Fruit fly (Drosophila melanogaster) whole organism, embryonic: ENCODE results near the gene Polr3H.

Experiments
- ATbp ChIP-seq: fragments of 200-800 bp; sonication (Bioruptor generic); optimal IDR thresholded peaks from 2 replicates; lab custom pipeline; 2017; ENCODE audit warnings: missing biosample characterization, mild to moderate bottlenecking, missing genetic modification characterization, missing genetic modification reagents
- CG10565 ChIP-seq: fragments of 200-800 bp; sonication (Bioruptor generic); optimal IDR thresholded peaks from 3 replicates; lab custom pipeline; 2016; ENCODE audit warnings: missing biosample characterization, mild to moderate bottlenecking, missing genetic modification characterization
- CG10654 ChIP-seq: fragments of 200-800 bp; sonication (Bioruptor generic); optimal IDR thresholded peaks from 2 replicates; lab custom pipeline; 2016; ENCODE audit warnings: missing biosample characterization, missing genetic modification characterization
- CG10959 ChIP-seq: fragments of 200-800 bp; sonication (Bioruptor generic); IDR thresholded peaks from 2 replicates; pipeline ENCODE4 v1.3.6; 2022; ENCODE audit warnings: missing biosample characterization, missing genetic modification characterization
- CG11247 ChIP-seq: fragments of 200-800 bp; sonication (Bioruptor generic); IDR thresholded peaks from 2 replicates; pipeline ENCODE4 v1.3.6; 2022; ENCODE audit warnings: missing biosample characterization, missing genetic modification characterization
- CG11695 ChIP-seq: fragments of 200-800 bp; sonication (Bioruptor generic); IDR thresholded peaks from 3 replicates; pipeline ENCODE4 v1.3.6; 2022; ENCODE audit warnings: missing biosample characterization, missing genetic modification characterization
- CG11696 ChIP-seq: fragments of 200-800 bp; sonication (Bioruptor generic); IDR thresholded peaks from 2 replicates; pipeline ENCODE4 v1.3.6; 2022; ENCODE audit warnings: missing biosample characterization, missing genetic modification characterization
- CG12071 ChIP-seq: fragments of 200-800 bp; sonication (Bioruptor generic); optimal IDR thresholded peaks from 3 replicates; lab custom pipeline; 2018; ENCODE audit warnings: missing biosample characterization, mild to moderate bottlenecking, missing genetic modification characterization
- CG12219 ChIP-seq: fragments of 200-800 bp; sonication (Bioruptor generic); optimal IDR thresholded peaks from 3 replicates; lab custom pipeline; 2018; ENCODE audit warnings: missing biosample characterization, mild to moderate bottlenecking, missing genetic modification characterization
- CG12744 ChIP-seq: fragments of 200-800 bp; sonication (Bioruptor generic); optimal IDR thresholded peaks from 2 replicates; lab custom pipeline; 2016; ENCODE audit warnings: missing biosample characterization, missing genetic modification characterization
- CG17328 ChIP-seq: fragments of 200-800 bp; sonication (Bioruptor generic); IDR thresholded peaks from 2 replicates; pipeline ENCODE4 v1.3.6; 2022; ENCODE audit warnings: missing biosample characterization, missing genetic modification characterization
- CG17612 ChIP-seq: fragments of 200-800 bp; sonication (Bioruptor generic); IDR thresholded peaks from 2 replicates; pipeline ENCODE4 v1.3.6; 2022; ENCODE audit warnings: missing biosample characterization, missing genetic modification characterization
- CG18011 ChIP-seq: fragments of 200-800 bp; sonication (Bioruptor generic); optimal IDR thresholded peaks from 2 replicates; lab custom pipeline; 2017; ENCODE audit warnings: missing biosample characterization, missing genetic modification characterization, mild to moderate bottlenecking, moderate library complexity, missing genotype
- CG2678 ChIP-seq: fragments of 200-800 bp; sonication (Bioruptor generic); optimal IDR thresholded peaks from 3 replicates; lab custom pipeline; 2019; ENCODE audit warnings: missing biosample characterization, mild to moderate bottlenecking, missing genetic modification characterization, moderate library complexity
- CG3065 ChIP-seq: fragments of 200-800 bp; sonication (Bioruptor generic); optimal IDR thresholded peaks from 2 replicates; lab custom pipeline; 2016; ENCODE audit warnings: missing biosample characterization, missing genetic modification characterization
- CG31224 ChIP-seq: fragments of 200-800 bp; sonication (Bioruptor generic); IDR thresholded peaks from 2 replicates; pipeline ENCODE4 v1.3.6; 2022; ENCODE audit warnings: missing biosample characterization, missing genetic modification characterization
- CG31388 ChIP-seq: fragments of 200-800 bp; sonication (Bioruptor generic); optimal IDR thresholded peaks from 2 replicates; lab custom pipeline; 2016; ENCODE audit warnings: missing biosample characterization, missing genetic modification characterization
- CG3407 ChIP-seq: fragments of 200-800 bp; sonication (Bioruptor generic); optimal IDR thresholded peaks from 2 replicates; lab custom pipeline; 2018; ENCODE audit warnings: missing biosample characterization, mild to moderate bottlenecking, missing genetic modification characterization
- CG4282 ChIP-seq: fragments of 200-800 bp; sonication (Bioruptor generic); optimal IDR thresholded peaks from 2 replicates; lab custom pipeline; 2016; ENCODE audit warnings: missing biosample characterization, missing genetic modification characterization
- CG4328 ChIP-seq: fragments of 200-800 bp; sonication (Bioruptor generic); optimal IDR thresholded peaks from 3 replicates; lab custom pipeline; 2017; ENCODE audit warnings: missing biosample characterization, missing genetic modification reagents, missing genetic modification characterization
- CG5953 ChIP-seq: fragments of 200-800 bp; sonication (Bioruptor generic); IDR thresholded peaks from 2 replicates; pipeline ENCODE4 v1.3.6; 2022; ENCODE audit warnings: missing biosample characterization, missing genetic modification characterization
- CG7786 ChIP-seq: fragments of 200-800 bp; sonication (Bioruptor generic); optimal IDR thresholded peaks from 2 replicates; lab custom pipeline; 2016; ENCODE audit warnings: missing biosample characterization, missing genetic modification characterization
- CG9797 ChIP-seq: fragments of 200-800 bp; sonication (Bioruptor generic); optimal IDR thresholded peaks from 3 replicates; lab custom pipeline; 2018; ENCODE audit warnings: missing biosample characterization, mild to moderate bottlenecking, missing genetic modification characterization
- Chrac-16 ChIP-seq: fragments of 200-800 bp; sonication (Bioruptor generic); optimal IDR thresholded peaks from 3 replicates; lab custom pipeline; 2016; ENCODE audit warnings: missing biosample characterization, missing genetic modification characterization
- Deaf1 ChIP-seq: fragments of 200-800 bp; optimal IDR thresholded peaks from 3 replicates; lab custom pipeline; 2019; ENCODE audit warnings: missing biosample characterization, mild to moderate bottlenecking, missing genetic modification characterization, moderate library complexity
- Dek ChIP-seq: fragments of 200-800 bp; sonication (Bioruptor generic); optimal IDR thresholded peaks from 3 replicates; lab custom pipeline; 2019; ENCODE audit warnings: missing biosample characterization, mild to moderate bottlenecking, missing genetic modification characterization, moderate library complexity
- Dip2 ChIP-seq: fragments of 200-800 bp; sonication (Bioruptor generic); IDR thresholded peaks from 2 replicates; pipeline ENCODE4 v1.3.6; 2022; ENCODE audit warnings: missing biosample characterization, missing genetic modification characterization
- Ets97D ChIP-seq: fragments of 200-800 bp; sonication (Bioruptor generic); optimal IDR thresholded peaks from 3 replicates; lab custom pipeline; 2016; ENCODE audit warnings: missing biosample characterization, missing genetic modification characterization
- HLH4C ChIP-seq: fragments of 200-800 bp; sonication (Bioruptor generic); IDR thresholded peaks from 3 replicates; pipeline ENCODE4 v1.3.6; 2022; ENCODE audit warnings: missing biosample characterization, missing genetic modification characterization; ENCODE audit not compliant: partially characterized antibody
- HLHmδ ChIP-seq: fragments of 200-800 bp; sonication (Bioruptor generic); optimal IDR thresholded peaks from 2 replicates; lab custom pipeline; 2018; ENCODE audit warnings: missing biosample characterization, mild to moderate bottlenecking, missing genetic modification characterization, moderate library complexity
- Hmr ChIP-seq: fragments of 200-800 bp; sonication (Bioruptor generic); optimal IDR thresholded peaks from 3 replicates; lab custom pipeline; 2017; ENCODE audit warnings: mild to moderate bottlenecking, missing biosample characterization, missing genetic modification reagents, missing genetic modification characterization
- Lim3 ChIP-seq: fragments of 200-800 bp; sonication (Bioruptor generic); IDR thresholded peaks from 2 replicates; pipeline ENCODE4 v1.3.6; 2022; ENCODE audit warnings: missing biosample characterization, missing genetic modification characterization
- MBD-R2 ChIP-seq: fragments of 200-800 bp; sonication (Bioruptor generic); IDR thresholded peaks from 2 replicates; pipeline ENCODE4 v1.3.6; 2022; ENCODE audit warnings: missing biosample characterization, missing genetic modification characterization
- NFAT ChIP-seq: fragments of 200-800 bp; sonication (Bioruptor generic); IDR thresholded peaks from 2 replicates; pipeline ENCODE4 v1.3.6; 2022; ENCODE audit warnings: missing biosample characterization, missing genetic modification characterization
- bbx ChIP-seq: fragments of 200-800 bp; sonication (Bioruptor generic); IDR thresholded peaks from 2 replicates; pipeline ENCODE4 v1.3.6; 2022; ENCODE audit warnings: missing biosample characterization, missing genetic modification characterization; ENCODE audit not compliant: partially characterized antibody
- cad ChIP-seq: fragments of >200 bp; optimal IDR thresholded peaks from 2 replicates; lab custom pipeline; 2017; ENCODE audit warnings: missing biosample characterization, missing genetic modification characterization
- crp ChIP-seq, 2 experiments: fragments of 200-800 bp; sonication (Bioruptor generic); optimal IDR thresholded peaks; 2 replicates in 1 of 2; 3 replicates in 1 of 2; lab custom pipeline; 2017; ENCODE audit warnings: missing biosample characterization in 2 of 2, missing genetic modification characterization in 2 of 2, mild to moderate bottlenecking in 1 of 2, moderate library complexity in 1 of 2
- dan ChIP-seq: fragments of 200-800 bp; sonication (Bioruptor generic); IDR thresholded peaks from 2 replicates; pipeline ENCODE4 v1.3.6; 2022; ENCODE audit warnings: missing biosample characterization, missing genetic modification characterization
- gro ChIP-seq: fragments of 200-800 bp; sonication (Bioruptor generic); optimal IDR thresholded peaks from 2 replicates; lab custom pipeline; 2016; ENCODE audit warnings: missing biosample characterization, missing genetic modification characterization
- hkb ChIP-seq, 2 experiments: fragments of 200-800 bp in 1 of 2; fragments of >200 bp in 1 of 2; sonication (Bioruptor generic) in 1 of 2; IDR thresholded peaks in 1 of 2; optimal IDR thresholded peaks in 1 of 2; 2 replicates each; pipeline versions ENCODE4 v1.3.6 to Lab custom; 2017 to 2022; ENCODE audit warnings: missing biosample characterization in 1 of 2, missing genetic modification characterization in 1 of 2
- jigr1 ChIP-seq: fragments of 200-800 bp; sonication (Bioruptor generic); IDR thresholded peaks from 3 replicates; pipeline ENCODE4 v1.3.6; 2022; ENCODE audit warnings: missing biosample characterization, missing genetic modification characterization
- nau ChIP-seq: fragments of 200-800 bp; sonication (Bioruptor generic); optimal IDR thresholded peaks from 3 replicates; lab custom pipeline; 2017; ENCODE audit warnings: missing biosample characterization, mild to moderate bottlenecking, missing genetic modification characterization, missing genetic modification reagents
- peb ChIP-seq: fragments of 200-800 bp; sonication (Bioruptor generic); IDR thresholded peaks from 2 replicates; pipeline ENCODE4 v1.3.6; 2022; ENCODE audit warnings: missing biosample characterization, missing genetic modification characterization
- pros ChIP-seq: fragments of 200-800 bp; sonication (Bioruptor generic); optimal IDR thresholded peaks from 3 replicates; lab custom pipeline; 2019; ENCODE audit warnings: missing biosample characterization, mild to moderate bottlenecking, missing genetic modification characterization, moderate library complexity
- rib ChIP-seq: fragments of 200-800 bp; sonication (Bioruptor generic); IDR thresholded peaks from 2 replicates; pipeline ENCODE4 v1.3.6; 2022; ENCODE audit warnings: missing biosample characterization, missing genetic modification characterization
- wdn ChIP-seq: fragments of 200-800 bp; sonication (Bioruptor generic); IDR thresholded peaks from 2 replicates; pipeline ENCODE4 v1.3.6; 2022; ENCODE audit warnings: missing biosample characterization, missing genetic modification characterization
- wek ChIP-seq: fragments of 200-800 bp; sonication (Bioruptor generic); optimal IDR thresholded peaks from 3 replicates; lab custom pipeline; 2018; ENCODE audit warnings: missing biosample characterization, mild to moderate bottlenecking, missing genetic modification characterization, moderate library complexity
- zen ChIP-seq: fragments of 200-800 bp; sonication (Bioruptor generic); optimal IDR thresholded peaks from 3 replicates; lab custom pipeline; 2018; ENCODE audit warnings: missing biosample characterization, mild to moderate bottlenecking, missing genetic modification characterization, moderate library complexity
- zfh1 ChIP-seq: fragments of 200-800 bp; sonication (Bioruptor generic); IDR thresholded peaks from 3 replicates; pipeline ENCODE4 v1.3.6; 2022; ENCODE audit warnings: missing biosample characterization, missing genetic modification characterization

Polr3H gene

dm6 chr3L:11683819-11684521 is 35.4 kb downstream of the Polr3H start, which contains the start of gene Sugb (continued):
- no peak for TF ChIP-seq dan (GFP tag; lab: Robert Waterston, UW)
- no peak for TF ChIP-seq CG10959 (GFP tag; lab: Robert Waterston, UW)
- TF ChIP-seq ATbp = peak; percentile 43
- no peak for TF ChIP-seq CG11696
- TF ChIP-seq wdn = no peak
- peak; percentile 36; the same call in 1 of the 2 replicates for TF ChIP-seq CG11247 (GFP tag; lab: Robert Waterston, UW)
- TF ChIP-seq CG10565 (GFP tag; lab: Kevin White, UChicago) = no peak
- TF ChIP-seq HLH4C (GFP tag; lab: Robert Waterston, UW) = no peak; the same call in 2 of the 3 replicates
- peak; percentile 63 for TF ChIP-seq rib (GFP tag; lab: Robert Waterston, UW)
- TF ChIP-seq zfh1 (GFP tag; lab: Robert Waterston, UW) = peak; percentile 75; the same call in 2 of the 3 replicates
- peak; percentile 33 for TF ChIP-seq CG10654 (GFP tag; lab: Kevin White, UChicago)
- TF ChIP-seq CG11695 (GFP tag; lab: Robert Waterston, UW) = peak; percentile 41; the same call in 1 of the 3 replicates
- TF ChIP-seq Chrac-16 (GFP tag; lab: Kevin White, UChicago) = peak; percentile 41
- no peak for TF ChIP-seq Dip2 (GFP tag; lab: Robert Waterston, UW)
- no peak for TF ChIP-seq CG12744 (GFP tag; lab: Kevin White, UChicago)
- TF ChIP-seq CG31224 (GFP tag; lab: Robert Waterston, UW) = no peak
- peak; percentile 8 for TF ChIP-seq CG12071
- TF ChIP-seq nau (GFP tag; lab: Kevin White, UChicago) = peak; percentile 44
- peak; percentile 77 for TF ChIP-seq NFAT (GFP tag; lab: Robert Waterston, UW)
- TF ChIP-seq CG17328 (GFP tag; lab: Robert Waterston, UW) = peak; percentile 62
- no peak for TF ChIP-seq CG5953 (GFP tag; lab: Robert Waterston, UW)
- TF ChIP-seq CG18011 (GFP tag; lab: Kevin White, UChicago) = peak; percentile 30
- peak; percentile 57 for TF ChIP-seq Dek (tag; lab: Kevin White, UChicago)
- peak; percentile 16 for TF ChIP-seq pros (GFP tag; lab: Kevin White, UChicago)
- TF ChIP-seq HLHmδ (GFP tag; lab: Kevin White, UChicago) = no peak
- no peak for TF ChIP-seq CG17612 (GFP tag; lab: Robert Waterston, UW)
- peak; percentile 56; the same call in 1 of the 2 replicates for TF ChIP-seq bbx
- TF ChIP-seq CG2678 (tag; lab: Kevin White, UChicago) = peak; percentile 68
- peak; percentile 14 for TF ChIP-seq CG12219 (GFP tag; lab: Kevin White, UChicago)
- TF ChIP-seq Ets97D = peak; percentile 54
- TF ChIP-seq jigr1 (GFP tag; lab: Robert Waterston, UW) = no peak
- no peak for TF ChIP-seq cad (GFP tag; lab: Kevin White, UChicago)
- TF ChIP-seq MBD-R2 (GFP tag; lab: Robert Waterston, UW) = peak; percentile 83
- TF ChIP-seq CG3407 (GFP tag; lab: Kevin White, UChicago) = peak; percentile 41
- no peak for TF ChIP-seq Lim3 (GFP tag; lab: Robert Waterston, UW)
- TF ChIP-seq CG7786 (GFP tag; lab: Kevin White, UChicago) = peak; percentile 65
- no peak for TF ChIP-seq zen (tag; lab: Kevin White, UChicago)
- TF ChIP-seq CG9797 (GFP tag; lab: Kevin White, UChicago) = no peak
- TF ChIP-seq CG4328 (GFP tag; lab: Kevin White, UChicago) = peak; percentile 62
- TF ChIP-seq Deaf1 (tag; lab: Kevin White, UChicago) = peak; percentile 97
- no peak for TF ChIP-seq peb (GFP tag; lab: Robert Waterston, UW)
- TF ChIP-seq hkb (optimal IDR thresholded peaks at IDR 0.05; lab: Kevin White, UChicago) = no peak
- TF ChIP-seq hkb (GFP tag; IDR thresholded peaks at IDR 0.05; lab: Robert Waterston, UW) = peak; percentile 54
- TF ChIP-seq CG3065 = no peak
- peak; percentile 46 to 93 for TF ChIP-seq crp (GFP tag; optimal IDR thresholded peaks at IDR 0.05; lab: Kevin White, UChicago)
- peak; percentile 71 for TF ChIP-seq Hmr
- TF ChIP-seq CG4282 (GFP tag; lab: Kevin White, UChicago) = no peak
- TF ChIP-seq CG31388 = no peak
- peak; percentile 44 for TF ChIP-seq wek (GFP tag; lab: Kevin White, UChicago)
- peak; percentile 68 for TF ChIP-seq gro (GFP tag; lab: Kevin White, UChicago)
